Fruit fly (Drosophila melanogaster) whole organism, embryonic: Measurements from ENCODE around the gene Tim17a2.

Experiments used
- Blimp-1 ChIP-seq: fragments of 200-800 bp; sonication (Bioruptor generic); optimal IDR thresholded peaks from 3 replicates; lab custom pipeline; 2018; ENCODE audit warnings: missing biosample characterization, missing genetic modification characterization, mild to moderate bottlenecking, moderate library complexity, missing genetic modification reagents
- CG10274 ChIP-seq: fragments of 200-800 bp; sonication (Bioruptor generic); optimal IDR thresholded peaks from 3 replicates; lab custom pipeline; 2017; ENCODE audit warnings: missing biosample characterization, mild to moderate bottlenecking, missing genetic modification characterization
- CG10959 ChIP-seq: fragments of 200-800 bp; sonication (Bioruptor generic); IDR thresholded peaks from 2 replicates; pipeline ENCODE4 v1.3.6; 2022; ENCODE audit warnings: missing biosample characterization, missing genetic modification characterization
- CG12391 ChIP-seq: fragments of 200-800 bp; sonication (Bioruptor generic); optimal IDR thresholded peaks from 3 replicates; lab custom pipeline; 2018; ENCODE audit warnings: missing biosample characterization, mild to moderate bottlenecking, missing genetic modification characterization, moderate library complexity
- CG13775 ChIP-seq: fragments of 200-800 bp; sonication (Bioruptor generic); optimal IDR thresholded peaks from 3 replicates; lab custom pipeline; 2017; ENCODE audit warnings: missing biosample characterization, mild to moderate bottlenecking, missing genetic modification characterization
- CG15479 ChIP-seq: fragments of 200-800 bp; sonication (Bioruptor generic); optimal IDR thresholded peaks from 3 replicates; lab custom pipeline; 2019; ENCODE audit warnings: missing biosample characterization, mild to moderate bottlenecking, missing genetic modification characterization, moderate library complexity
- CG15514 ChIP-seq: fragments of 200-800 bp; sonication (Bioruptor generic); optimal IDR thresholded peaks from 3 replicates; lab custom pipeline; 2017; ENCODE audit warnings: missing biosample characterization, missing genetic modification characterization, mild to moderate bottlenecking, moderate library complexity, missing genetic modification reagents
- CG16779 ChIP-seq: fragments of 200-800 bp; sonication (Bioruptor generic); IDR thresholded peaks from 2 replicates; pipeline ENCODE4 v1.3.6; 2022; ENCODE audit warnings: missing biosample characterization, missing genetic modification characterization
- CG18599 ChIP-seq: fragments of 200-800 bp; sonication (Bioruptor generic); optimal IDR thresholded peaks from 3 replicates; lab custom pipeline; 2017; ENCODE audit warnings: missing biosample characterization, missing genetic modification characterization, mild to moderate bottlenecking, moderate library complexity, missing genetic modification reagents
- CG2116 ChIP-seq: fragments of 200-800 bp; sonication (Bioruptor generic); optimal IDR thresholded peaks from 3 replicates; lab custom pipeline; 2018; ENCODE audit warnings: missing biosample characterization, mild to moderate bottlenecking, missing genetic modification characterization
- CG2202 ChIP-seq: fragments of 200-800 bp; sonication (Bioruptor generic); optimal IDR thresholded peaks from 2 replicates; lab custom pipeline; 2018; ENCODE audit warnings: missing biosample characterization, mild to moderate bottlenecking, missing genetic modification characterization
- CG33213 ChIP-seq: fragments of 200-800 bp; sonication (Bioruptor generic); optimal IDR thresholded peaks from 3 replicates; lab custom pipeline; 2016; ENCODE audit warnings: missing biosample characterization, missing genetic modification characterization
- CG34224 ChIP-seq: fragments of 200-800 bp; sonication (Bioruptor generic); IDR thresholded peaks from 3 replicates; pipeline ENCODE4 v1.3.6; 2022; ENCODE audit warnings: missing biosample characterization, missing genetic modification characterization; ENCODE audit not compliant: partially characterized antibody
- CHES-1-like ChIP-seq: fragments of 200-800 bp; sonication (Bioruptor generic); optimal IDR thresholded peaks from 2 replicates; lab custom pipeline; 2016; ENCODE audit warnings: missing biosample characterization, missing genetic modification characterization
- HLH54F ChIP-seq: fragments of 200-800 bp; sonication (Bioruptor generic); optimal IDR thresholded peaks from 3 replicates; lab custom pipeline; 2016; ENCODE audit warnings: missing biosample characterization, missing genetic modification characterization
- HmgD ChIP-seq: fragments of 200-800 bp; sonication (Bioruptor generic); optimal IDR thresholded peaks from 3 replicates; lab custom pipeline; 2016; ENCODE audit warnings: missing biosample characterization, missing genetic modification characterization
- Hmr ChIP-seq: fragments of 200-800 bp; sonication (Bioruptor generic); optimal IDR thresholded peaks from 3 replicates; lab custom pipeline; 2017; ENCODE audit warnings: mild to moderate bottlenecking, missing biosample characterization, missing genetic modification reagents, missing genetic modification characterization
- Hr3 ChIP-seq: fragments of 200-800 bp; sonication (Bioruptor generic); optimal IDR thresholded peaks from 3 replicates; lab custom pipeline; 2016; ENCODE audit warnings: missing biosample characterization, missing genetic modification characterization
- Mad ChIP-seq: fragments of 200-800 bp; sonication (Bioruptor generic); optimal IDR thresholded peaks from 2 replicates; lab custom pipeline; 2016; ENCODE audit warnings: missing biosample characterization, missing genetic modification characterization
- NfI ChIP-seq: fragments of 200-800 bp; sonication (Bioruptor generic); optimal IDR thresholded peaks from 3 replicates; lab custom pipeline; 2018; ENCODE audit warnings: missing biosample characterization, mild to moderate bottlenecking, missing genetic modification characterization, moderate library complexity
- Opbp ChIP-seq: fragments of 200-800 bp; sonication (Bioruptor generic); IDR thresholded peaks from 3 replicates; pipeline ENCODE4 v1.3.6; 2022; ENCODE audit warnings: missing biosample characterization, missing genetic modification characterization; ENCODE audit not compliant: partially characterized antibody
- Ptx1 ChIP-seq: fragments of 200-800 bp; sonication (Bioruptor generic); IDR thresholded peaks from 2 replicates; pipeline ENCODE4 v1.3.6; 2022; ENCODE audit warnings: missing biosample characterization, missing genetic modification characterization
- Rfx ChIP-seq: fragments of 200-800 bp; sonication (Bioruptor generic); IDR thresholded peaks from 2 replicates; pipeline ENCODE4 v1.3.6; 2022; ENCODE audit warnings: missing biosample characterization, missing genetic modification characterization
- Scr ChIP-seq: fragments of 200-800 bp; sonication (Bioruptor generic); IDR thresholded peaks from 2 replicates; pipeline ENCODE4 v1.3.6; 2022; ENCODE audit warnings: missing biosample characterization, missing genetic modification characterization; ENCODE audit not compliant: partially characterized antibody
- Spps ChIP-seq: fragments of 200-800 bp; sonication (Bioruptor generic); optimal IDR thresholded peaks from 2 replicates; lab custom pipeline; 2018; ENCODE audit warnings: missing biosample characterization, mild to moderate bottlenecking, missing genetic modification characterization
- Sry-β ChIP-seq: fragments of 200-800 bp; sonication (Bioruptor generic); optimal IDR thresholded peaks from 2 replicates; lab custom pipeline; 2018; ENCODE audit warnings: missing biosample characterization, mild to moderate bottlenecking, missing genetic modification characterization, moderate library complexity
- Taf1 ChIP-seq: fragments of 200-800 bp; sonication (Bioruptor generic); IDR thresholded peaks from 2 replicates; pipeline ENCODE4 v1.3.6; 2022; ENCODE audit warnings: missing biosample characterization, missing genetic modification characterization
- Vsx1 ChIP-seq: fragments of 200-800 bp; sonication (Bioruptor generic); optimal IDR thresholded peaks from 2 replicates; lab custom pipeline; 2017; ENCODE audit warnings: missing biosample characterization, mild to moderate bottlenecking, missing genetic modification characterization, missing genetic modification reagents
- ab ChIP-seq: fragments of 200-800 bp; sonication (Bioruptor generic); optimal IDR thresholded peaks from 2 replicates; lab custom pipeline; 2016; ENCODE audit warnings: missing biosample characterization, missing genetic modification characterization
- aop ChIP-seq: fragments of 200-800 bp; sonication (Bioruptor generic); IDR thresholded peaks from 2 replicates; pipeline ENCODE4 v1.3.6; 2022; ENCODE audit warnings: missing biosample characterization, missing genetic modification characterization
- ase ChIP-seq: fragments of 200-800 bp; sonication (Bioruptor generic); IDR thresholded peaks from 3 replicates; pipeline ENCODE4 v1.3.6; 2022; ENCODE audit warnings: missing biosample characterization, missing genetic modification characterization
- bsh ChIP-seq, 2 experiments: fragments of 200-800 bp; sonication (Bioruptor generic); optimal IDR thresholded peaks; 2 replicates each; lab custom pipeline; 2017 to 2018; ENCODE audit warnings: mild to moderate bottlenecking in 2 of 2, missing biosample characterization in 2 of 2, missing genetic modification characterization in 2 of 2, moderate library complexity in 1 of 2
- crol ChIP-seq: fragments of 200-800 bp; sonication (Bioruptor generic); IDR thresholded peaks from 2 replicates; pipeline ENCODE4 v1.3.6; 2022; ENCODE audit warnings: missing biosample characterization, missing genetic modification characterization
- cwo ChIP-seq: fragments of 200-800 bp; sonication (Bioruptor generic); optimal IDR thresholded peaks from 3 replicates; lab custom pipeline; 2017; ENCODE audit warnings: missing biosample characterization, missing genetic modification characterization, mild to moderate bottlenecking, moderate library complexity, missing genetic modification reagents
- danr ChIP-seq: fragments of 200-800 bp; sonication (Bioruptor generic); IDR thresholded peaks from 2 replicates; pipeline ENCODE4 v1.3.6; 2022; ENCODE audit warnings: missing biosample characterization, missing genetic modification characterization
- disco-r ChIP-seq: fragments of 200-800 bp; sonication (Bioruptor generic); optimal IDR thresholded peaks from 2 replicates; lab custom pipeline; 2016; ENCODE audit warnings: missing biosample characterization, missing genetic modification characterization
- ems ChIP-seq: fragments of 200-800 bp; sonication (Bioruptor generic); optimal IDR thresholded peaks from 3 replicates; lab custom pipeline; 2016; ENCODE audit warnings: missing biosample characterization, missing genetic modification characterization
- ewg ChIP-seq: fragments of 200-800 bp; sonication (Bioruptor generic); optimal IDR thresholded peaks from 3 replicates; lab custom pipeline; 2017; ENCODE audit warnings: mild to moderate bottlenecking, missing biosample characterization, missing genetic modification reagents, missing genetic modification characterization
- eyg ChIP-seq: fragments of 200-800 bp; sonication (Bioruptor generic); optimal IDR thresholded peaks from 3 replicates; lab custom pipeline; 2016; ENCODE audit warnings: missing biosample characterization, missing genetic modification characterization
- jing ChIP-seq: fragments of 200-800 bp; sonication (Bioruptor generic); optimal IDR thresholded peaks from 2 replicates; lab custom pipeline; 2018; ENCODE audit warnings: missing biosample characterization, mild to moderate bottlenecking, missing genetic modification characterization
- jumu ChIP-seq: fragments of 200-800 bp; sonication (Bioruptor generic); optimal IDR thresholded peaks from 3 replicates; lab custom pipeline; 2016; ENCODE audit warnings: missing biosample characterization, missing genetic modification characterization
- kah ChIP-seq: fragments of 200-800 bp; sonication (Bioruptor generic); optimal IDR thresholded peaks from 2 replicates; lab custom pipeline; 2018; ENCODE audit warnings: missing biosample characterization, mild to moderate bottlenecking, missing genetic modification characterization
- nom ChIP-seq: fragments of 200-800 bp; sonication (Bioruptor generic); optimal IDR thresholded peaks from 2 replicates; lab custom pipeline; 2017; ENCODE audit warnings: missing biosample characterization, missing genetic modification characterization, mild to moderate bottlenecking, moderate library complexity, missing genetic modification reagents
- psq ChIP-seq: fragments of 200-800 bp; sonication (Bioruptor generic); optimal IDR thresholded peaks from 2 replicates; lab custom pipeline; 2017; ENCODE audit warnings: missing biosample characterization, missing genetic modification characterization
- pum ChIP-seq: fragments of 200-800 bp; sonication (Bioruptor generic); optimal IDR thresholded peaks from 2 replicates; lab custom pipeline; 2016; ENCODE audit warnings: missing biosample characterization, missing genetic modification characterization
- repo ChIP-seq: fragments of 200-800 bp; sonication (Bioruptor generic); optimal IDR thresholded peaks from 2 replicates; lab custom pipeline; 2016; ENCODE audit warnings: missing biosample characterization, missing genetic modification characterization
- schlank ChIP-seq: fragments of 200-800 bp; sonication (Bioruptor generic); optimal IDR thresholded peaks from 2 replicates; lab custom pipeline; 2018; ENCODE audit warnings: missing biosample characterization, mild to moderate bottlenecking, missing genetic modification characterization
- slou ChIP-seq: fragments of 200-800 bp; sonication (Bioruptor generic); optimal IDR thresholded peaks from 3 replicates; lab custom pipeline; 2016; ENCODE audit warnings: missing biosample characterization, missing genetic modification characterization
- tna ChIP-seq: fragments of 200-800 bp; sonication (Bioruptor generic); IDR thresholded peaks from 2 replicates; pipeline ENCODE4 v1.3.6; 2022; ENCODE audit warnings: missing biosample characterization, missing genetic modification characterization; ENCODE audit not compliant: partially characterized antibody
- unpg ChIP-seq: fragments of 200-800 bp; sonication (Bioruptor generic); optimal IDR thresholded peaks from 3 replicates; lab custom pipeline; 2018; ENCODE audit warnings: missing biosample characterization, mild to moderate bottlenecking, missing genetic modification characterization, moderate library complexity
- zen ChIP-seq: fragments of 200-800 bp; sonication (Bioruptor generic); optimal IDR thresholded peaks from 3 replicates; lab custom pipeline; 2018; ENCODE audit warnings: missing biosample characterization, mild to moderate bottlenecking, missing genetic modification characterization, moderate library complexity

Gene Tim17a2

dm6 chr3R:5282755-5283359 is 20.4 kb upstream of the Tim17a2 start (continued):
- TF ChIP-seq Blimp-1 (GFP tag; lab: Kevin White, UChicago) (no peak), Spps (no peak), cwo (GFP tag; lab: Kevin White, UChicago) (no peak), Hr3 (GFP tag; lab: Kevin White, UChicago) (no peak), nom (GFP tag; lab: Kevin White, UChicago) (no peak), CHES-1-like (GFP tag; lab: Kevin White, UChicago) (no peak), HmgD (GFP tag; lab: Kevin White, UChicago) (peak; percentile 57), unpg (no peak), CG15514 (GFP tag; lab: Kevin White, UChicago) (no peak), repo (GFP tag; lab: Kevin White, UChicago) (no peak), jing (GFP tag; lab: Kevin White, UChicago) (no peak), CG2202 (tag; lab: Kevin White, UChicago) (no peak), Ptx1 (GFP tag; lab: Robert Waterston, UW) (no peak; the same call in 1 of the 2 replicates), pum (GFP tag; lab: Kevin White, UChicago) (no peak), danr (GFP tag; lab: Robert Waterston, UW) (no peak), Vsx1 (GFP tag; lab: Kevin White, UChicago) (no peak), tna (GFP tag; lab: Robert Waterston, UW) (no peak), ems (no peak), Scr (GFP tag; lab: Robert Waterston, UW) (no peak), Rfx (GFP tag; lab: Robert Waterston, UW) (peak; percentile 74), psq (peak; percentile 84), eyg (GFP tag; lab: Kevin White, UChicago) (no peak), slou (no peak), ab (GFP tag; lab: Kevin White, UChicago) (no peak), kah (peak; percentile 73), CG2116 (no peak), disco-r (GFP tag; lab: Kevin White, UChicago) (no peak), ewg (no peak), CG10274 (GFP tag; lab: Kevin White, UChicago) (no peak), bsh (GFP tag; optimal IDR thresholded peaks at IDR 0.05; lab: Kevin White, UChicago) (no peak), HLH54F (GFP tag; lab: Kevin White, UChicago) (peak; percentile 22), Mad (GFP tag; lab: Kevin White, UChicago) (peak; percentile 18)

dm6 chr3R:5281094-5281493 is 18.6 kb upstream of the Tim17a2 start:
- TF ChIP-seq Opbp (GFP tag; lab: Robert Waterston, UW) (no peak), CG13775 (GFP tag; lab: Kevin White, UChicago) (no peak), schlank (tag; lab: Kevin White, UChicago) (no peak), CG10959 (GFP tag; lab: Robert Waterston, UW) (no peak), NfI (GFP tag; lab: Kevin White, UChicago) (no peak), Taf1 (no peak), zen (no peak), CG12391 (tag; lab: Kevin White, UChicago) (no peak), Sry-β (GFP tag; lab: Kevin White, UChicago) (no peak), Hmr (GFP tag; lab: Kevin White, UChicago) (no peak), aop (GFP tag; lab: Robert Waterston, UW) (no peak), crol (GFP tag; lab: Robert Waterston, UW) (peak; percentile 45; the same call in 1 of the 2 replicates), jumu (no peak), CG15479 (GFP tag; lab: Kevin White, UChicago) (no peak), CG16779 (no peak), ase (GFP tag; lab: Robert Waterston, UW) (no peak), CG33213 (no peak), CG18599 (GFP tag; lab: Kevin White, UChicago) (no peak), CG34224 (0 out of 3 replicates have a peak, but pooled peaks have one; percentile 20)
